Comparison of ENCODE assay signal across 5 worm cellular contexts in genomic region chrIII:9714731-9715130, ce11.
TF ChIP-seq lines count a peak whose summit lies in the region.

No protein-coding gene starts in this region.

TF ChIP-seq in whole organism, L1 larva, 84 proteins besides CTCF, POLR2A, EP300 and RAD21:
- TF ChIP-seq elt-2 (tag; optimal IDR thresholded peaks at IDR 0.05; lab: Kevin White, UChicago) (peak; percentile 50), aly-2 (tag; optimal IDR thresholded peaks at IDR 0.05; lab: Kevin White, UChicago) (no peak), nhr-71 (tag; optimal IDR thresholded peaks at IDR 0.05; lab: Kevin White, UChicago) (peak; percentile 29)

TF ChIP-seq in whole organism, L2 larva, 48 proteins besides CTCF, POLR2A, EP300 and RAD21:
- TF ChIP-seq crh-2 (tag; optimal IDR thresholded peaks at IDR 0.05; lab: Kevin White, UChicago) (peak; percentile 4), sma-9 (GFP tag; optimal IDR thresholded peaks at IDR 0.05; lab: Kevin White, UChicago) (peak; percentile 47), sma-9 (tag; optimal IDR thresholded peaks at IDR 0.05; lab: Kevin White, UChicago) (no peak), ceh-16 (tag; optimal IDR thresholded peaks at IDR 0.05; lab: Kevin White, UChicago) (no peak), fos-1 (tag; optimal IDR thresholded peaks at IDR 0.05; lab: Kevin White, UChicago) (peak; percentile 36), gmeb-1 (tag; optimal IDR thresholded peaks at IDR 0.05; lab: Kevin White, UChicago) (no peak)

TF ChIP-seq in whole organism, L3 larva, 47 proteins besides CTCF, POLR2A, EP300 and RAD21:
- TF ChIP-seq sea-2 (GFP tag; optimal IDR thresholded peaks at IDR 0.05; lab: Kevin White, UChicago) (no peak), daf-12 (tag; optimal IDR thresholded peaks at IDR 0.05; lab: Kevin White, UChicago) (no peak), pha-4 (tag; optimal IDR thresholded peaks at IDR 0.05; lab: Kevin White, UChicago) (no peak), ztf-11 (tag; optimal IDR thresholded peaks at IDR 0.05; lab: Kevin White, UChicago) (no peak), hmg-11 (tag; optimal IDR thresholded peaks at IDR 0.05; lab: Kevin White, UChicago) (no peak), fkh-10 (GFP tag; optimal IDR thresholded peaks at IDR 0.05; lab: Kevin White, UChicago) (no peak), pqm-1 (tag; optimal IDR thresholded peaks at IDR 0.05; lab: Kevin White, UChicago) (peak; percentile 28), elt-2 (tag; optimal IDR thresholded peaks at IDR 0.05; lab: Kevin White, UChicago) (peak; percentile 80), ceh-28 (tag; optimal IDR thresholded peaks at IDR 0.05; lab: Kevin White, UChicago) (no peak)

TF ChIP-seq in whole organism, L4 larva, 104 proteins besides CTCF, POLR2A, EP300 and RAD21:
- TF ChIP-seq saeg-2 (GFP tag; IDR thresholded peaks at IDR 0.05; lab: Robert Waterston, UW), result no peak
- TF ChIP-seq ztf-7 (tag; optimal IDR thresholded peaks at IDR 0.05; lab: Kevin White, UChicago), result peak; percentile 61
- peak in 1 of 2 experiments; percentile 16 for TF ChIP-seq lsy-2 (tag; optimal IDR thresholded peaks at IDR 0.05; lab: Kevin White, UChicago)
- TF ChIP-seq Y105C5A.15 (GFP tag; IDR thresholded peaks at IDR 0.05; lab: Robert Waterston, UW), result no peak
- TF ChIP-seq nhr-10 (tag; optimal IDR thresholded peaks at IDR 0.05; lab: Kevin White, UChicago), result no peak
- no peak for TF ChIP-seq R02D3.7 (tag; optimal IDR thresholded peaks at IDR 0.05; lab: Kevin White, UChicago)
- no peak for TF ChIP-seq ctbp-1 (GFP tag; IDR thresholded peaks at IDR 0.05; lab: Robert Waterston, UW)
- no peak for TF ChIP-seq ceh-62 (tag; optimal IDR thresholded peaks at IDR 0.05; lab: Kevin White, UChicago)
- TF ChIP-seq hmg-1.1 (GFP tag; IDR thresholded peaks at IDR 0.05; lab: Robert Waterston, UW), result no peak
- TF ChIP-seq pqm-1 (tag; optimal IDR thresholded peaks at IDR 0.05; lab: Kevin White, UChicago), result peak; percentile 13
- no peak for TF ChIP-seq lim-7 (GFP tag; IDR thresholded peaks at IDR 0.05; lab: Robert Waterston, UW)
- TF ChIP-seq dve-1 (tag; optimal IDR thresholded peaks at IDR 0.05; lab: Kevin White, UChicago; ENCODE audit: insufficient read depth), result peak; percentile 73
- TF ChIP-seq dmd-6 (GFP tag; IDR thresholded peaks at IDR 0.05; lab: Robert Waterston, UW), result peak; percentile 62
- no peak for TF ChIP-seq sdz-12 (GFP tag; optimal IDR thresholded peaks at IDR 0.05; lab: Kevin White, UChicago)
- TF ChIP-seq nhr-111 (GFP tag; optimal IDR thresholded peaks at IDR 0.05; lab: Kevin White, UChicago), result no peak
- TF ChIP-seq lin-29 (GFP tag; IDR thresholded peaks at IDR 0.05; lab: Robert Waterston, UW), result no peak
- no peak for TF ChIP-seq skn-1 (tag; optimal IDR thresholded peaks at IDR 0.05; lab: Kevin White, UChicago)
- TF ChIP-seq nhr-28 (tag; optimal IDR thresholded peaks at IDR 0.05; lab: Kevin White, UChicago), result peak; percentile 49
- TF ChIP-seq dpl-1 (GFP tag; optimal IDR thresholded peaks at IDR 0.05; lab: Kevin White, UChicago), result no peak
- no peak for TF ChIP-seq ztf-11 (tag; optimal IDR thresholded peaks at IDR 0.05; lab: Kevin White, UChicago)
- no peak for TF ChIP-seq daf-19 (GFP tag; conservative IDR thresholded peaks at IDR 0.05; lab: Robert Waterston, UW)
- TF ChIP-seq zfp-2 (tag; optimal IDR thresholded peaks at IDR 0.05; lab: Kevin White, UChicago), result no peak
- TF ChIP-seq F26F4.8 (GFP tag; conservative IDR thresholded peaks at IDR 0.05; lab: Robert Waterston, UW), result no peak
- TF ChIP-seq daf-16 (GFP tag; optimal IDR thresholded peaks at IDR 0.05; lab: Kevin White, UChicago), result no peak
- peak; percentile 53 for TF ChIP-seq daf-16 (tag; optimal IDR thresholded peaks at IDR 0.05; lab: Kevin White, UChicago)

TF ChIP-seq in whole organism, late embryonic, 69 proteins besides CTCF, POLR2A, EP300 and RAD21:
- no peak for TF ChIP-seq pha-4 (tag; optimal IDR thresholded peaks at IDR 0.05; lab: Kevin White, UChicago)
- peak; percentile 52 for TF ChIP-seq elt-2 (tag; optimal IDR thresholded peaks at IDR 0.05; lab: Kevin White, UChicago)

Comparison
In these comparisons a context has a peak if more than half of its experiments do, and no peak if none do; other contexts are left out.
1. Of the 29 proteins assayed by ChIP-seq in both whole organism, L4 larva and whole organism, L1 larva: peak only in whole organism, L4 larva: nhr-28 and pqm-1; only in whole organism, L1 larva: none; in both: none; in neither: 26; mixed calls (peak in some experiments, not most) for 1.